Worm (Caenorhabditis elegans): Measurements from ENCODE around the gene C10E2.2.

- TF ChIP-seq ama-1 (optimal IDR thresholded peaks at IDR 0.05) (no peak), ama-1 (GFP tag; optimal IDR thresholded peaks at IDR 0.05) (no peak), Y67H2A.10 (GFP tag; conservative IDR thresholded peaks at IDR 0.05) (no peak), ZK185.1 (tag; optimal IDR thresholded peaks at IDR 0.05; ENCODE audit: poor library complexity, severe bottlenecking) (no peak), ztf-6 (GFP tag; IDR thresholded peaks at IDR 0.05) (no peak), attf-6 (GFP tag; IDR thresholded peaks at IDR 0.05) (no peak), ceh-79 (tag; optimal IDR thresholded peaks at IDR 0.05) (no peak)
These were observed 48.4 kb downstream of the C10E2.2 start for ce11 chrX:16793470-16793869.

All from whole organism, young adult.